Fruit fly (Drosophila melanogaster) whole organism, adult: ENCODE measurements around the gene CG3009.

ENCODE experiments used
- CG11617 ChIP-seq: fragments of 200-800 bp; sonication (Bioruptor generic); optimal IDR thresholded peaks from 2 replicates; lab custom pipeline; 2017; ENCODE audit warnings: mild to moderate bottlenecking, missing biosample characterization, missing genetic modification reagents, missing genetic modification characterization
- CG12768 ChIP-seq: fragments of 200-800 bp; sonication (Bioruptor generic); optimal IDR thresholded peaks from 2 replicates; lab custom pipeline; 2017; ENCODE audit warnings: missing biosample characterization, missing genetic modification characterization, mild to moderate bottlenecking, moderate library complexity, missing genetic modification reagents
- CG14711 ChIP-seq: fragments of 200-800 bp; sonication (Bioruptor generic); optimal IDR thresholded peaks from 2 replicates; lab custom pipeline; 2018; ENCODE audit warnings: missing biosample characterization, mild to moderate bottlenecking, missing genetic modification characterization, moderate library complexity
- CG1620 ChIP-seq: fragments of 200-800 bp; sonication (Bioruptor generic); optimal IDR thresholded peaks from 2 replicates; lab custom pipeline; 2016; ENCODE audit warnings: missing biosample characterization, missing genetic modification characterization
- CG33017 ChIP-seq: fragments of 200-800 bp; sonication (Bioruptor generic); optimal IDR thresholded peaks from 2 replicates; lab custom pipeline; 2018; ENCODE audit warnings: missing biosample characterization, mild to moderate bottlenecking, missing genetic modification characterization, moderate library complexity
- CG5204 ChIP-seq: fragments of 200-800 bp; sonication (Bioruptor generic); optimal IDR thresholded peaks from 2 replicates; lab custom pipeline; 2016; ENCODE audit warnings: missing biosample characterization, missing genetic modification characterization
- CG7045 ChIP-seq: fragments of 200-800 bp; sonication (Bioruptor generic); optimal IDR thresholded peaks from 2 replicates; lab custom pipeline; 2017; ENCODE audit warnings: missing biosample characterization, mild to moderate bottlenecking, missing genetic modification characterization
- CG7101 ChIP-seq: fragments of 200-800 bp; sonication (Bioruptor generic); optimal IDR thresholded peaks from 2 replicates; lab custom pipeline; 2018; ENCODE audit warnings: missing biosample characterization, mild to moderate bottlenecking, missing genetic modification characterization, moderate library complexity
- Clk ChIP-seq: fragments of 200-800 bp; sonication (Bioruptor generic); optimal IDR thresholded peaks from 2 replicates; lab custom pipeline; 2017; ENCODE audit warnings: missing biosample characterization, missing genetic modification characterization
- Crg-1 ChIP-seq: fragments of 200-800 bp; sonication (Bioruptor generic); optimal IDR thresholded peaks from 2 replicates; lab custom pipeline; 2016; ENCODE audit warnings: missing biosample characterization, missing genetic modification characterization
- Hr96 ChIP-seq: fragments of 200-800 bp; sonication (Bioruptor generic); optimal IDR thresholded peaks from 2 replicates; lab custom pipeline; 2016; ENCODE audit warnings: missing biosample characterization, missing genetic modification characterization
- Mnt ChIP-seq: fragments of 200-800 bp; sonication (Bioruptor generic); optimal IDR thresholded peaks from 2 replicates; lab custom pipeline; 2016; ENCODE audit warnings: missing biosample characterization, mild to moderate bottlenecking, missing genetic modification characterization
- bab1 ChIP-seq: fragments of 200-800 bp; sonication (Bioruptor generic); optimal IDR thresholded peaks from 3 replicates; lab custom pipeline; 2019; ENCODE audit warnings: missing biosample characterization, mild to moderate bottlenecking, missing genetic modification characterization, moderate library complexity
- cic ChIP-seq: fragments of 200-800 bp; sonication (Bioruptor generic); optimal IDR thresholded peaks from 2 replicates; lab custom pipeline; 2017; ENCODE audit warnings: missing biosample characterization, mild to moderate bottlenecking, missing genetic modification characterization, moderate library complexity
- cnc ChIP-seq, 2 experiments: fragments of >200 bp; optimal IDR thresholded peaks; 2 replicates each; lab custom pipeline; 2017
- kay ChIP-seq: fragments of 200-800 bp; sonication (Bioruptor generic); peaks from one replicate; lab custom pipeline; 2016; ENCODE audit warnings: missing biosample characterization, missing genetic modification characterization, borderline replicate concordance
- ovo ChIP-seq: fragments of 200-800 bp; sonication (Bioruptor generic); optimal IDR thresholded peaks from 2 replicates; lab custom pipeline; 2016; ENCODE audit warnings: missing biosample characterization, missing genetic modification characterization
- pad ChIP-seq: fragments of 200-800 bp; sonication (Bioruptor generic); optimal IDR thresholded peaks from 3 replicates; lab custom pipeline; 2017; ENCODE audit warnings: missing biosample characterization, missing genetic modification characterization, mild to moderate bottlenecking, moderate library complexity, missing genetic modification reagents
- tj ChIP-seq: fragments of 200-800 bp; sonication (Bioruptor generic); optimal IDR thresholded peaks from 3 replicates; lab custom pipeline; 2017; ENCODE audit warnings: missing biosample characterization, mild to moderate bottlenecking, missing genetic modification characterization, moderate library complexity
- toe ChIP-seq: fragments of 200-800 bp; sonication (Bioruptor generic); optimal IDR thresholded peaks from 2 replicates; lab custom pipeline; 2016; ENCODE audit warnings: missing biosample characterization, missing genetic modification characterization

Gene CG3009

DNA sequence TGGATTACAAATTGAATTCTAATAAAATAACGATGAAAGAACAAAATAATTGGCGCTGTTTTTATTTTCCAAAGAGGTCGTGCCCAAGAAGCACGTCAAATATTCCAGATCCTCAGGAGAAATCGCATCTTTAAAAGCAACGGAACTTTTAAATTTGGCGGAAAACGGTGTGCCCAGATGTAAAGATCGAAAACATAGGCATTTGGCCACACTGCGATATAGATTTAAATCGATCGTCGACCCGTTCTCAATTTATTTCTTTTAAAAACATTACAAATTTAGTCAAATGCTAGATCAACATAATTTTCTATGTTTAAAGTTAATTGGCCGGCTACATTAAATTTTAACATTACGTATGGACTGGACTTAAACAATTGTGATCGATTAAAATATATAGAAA is 39.3 kb downstream of the CG3009 start:
- TF ChIP-seq CG7045 (GFP tag; lab: Kevin White, UChicago) (no peak), cic (GFP tag; lab: Kevin White, UChicago) (no peak), toe (GFP tag; lab: Kevin White, UChicago) (no peak)

dm6 chrX:4618869-4619268 is 47.6 kb downstream of the CG3009 start:
- TF ChIP-seq CG5204 (GFP tag; lab: Kevin White, UChicago), result no peak
- TF ChIP-seq Clk (GFP tag; lab: Kevin White, UChicago), result no peak
- TF ChIP-seq bab1 (GFP tag; lab: Kevin White, UChicago), result no peak
- TF ChIP-seq CG33017 (tag; lab: Kevin White, UChicago), result no peak
- no peak for TF ChIP-seq toe (GFP tag; lab: Kevin White, UChicago)
- TF ChIP-seq cnc (optimal IDR thresholded peaks at IDR 0.05; lab: Kevin White, UChicago), result no peak
- no peak for TF ChIP-seq Mnt
- no peak for TF ChIP-seq tj (GFP tag; lab: Kevin White, UChicago)
- no peak for TF ChIP-seq CG11617 (GFP tag; lab: Kevin White, UChicago)
- TF ChIP-seq CG14711 (tag; lab: Kevin White, UChicago), result no peak
- no peak for TF ChIP-seq CG7045 (GFP tag; lab: Kevin White, UChicago)
- TF ChIP-seq CG12768 (GFP tag; lab: Kevin White, UChicago), result no peak
- no peak for TF ChIP-seq Crg-1
- no peak for TF ChIP-seq ovo
- no peak for TF ChIP-seq cic (GFP tag; lab: Kevin White, UChicago)
- no peak for TF ChIP-seq kay (GFP tag; lab: Kevin White, UChicago)
- TF ChIP-seq CG1620 (GFP tag; lab: Kevin White, UChicago), result no peak

dm6 chrX:4616865-4617669 is 49.4 kb downstream of the CG3009 start, which contains the start of gene peb:
Gene peb (plus strand): TSS chrX:4617564.
- TF ChIP-seq CG7045 (GFP tag; lab: Kevin White, UChicago) (no peak), CG33017 (tag; lab: Kevin White, UChicago) (no peak), Mnt (peak; percentile 92), CG12768 (GFP tag; lab: Kevin White, UChicago) (no peak), bab1 (GFP tag; lab: Kevin White, UChicago) (peak; percentile 63), Clk (GFP tag; lab: Kevin White, UChicago) (no peak), Crg-1 (no peak), CG14711 (tag; lab: Kevin White, UChicago) (no peak), CG7101 (tag; lab: Kevin White, UChicago) (no peak), pad (GFP tag; lab: Kevin White, UChicago) (peak; percentile 14), cic (GFP tag; lab: Kevin White, UChicago) (no peak), CG11617 (GFP tag; lab: Kevin White, UChicago) (no peak), kay (GFP tag; lab: Kevin White, UChicago) (no peak), toe (GFP tag; lab: Kevin White, UChicago) (no peak), CG1620 (GFP tag; lab: Kevin White, UChicago) (no peak), cnc (optimal IDR thresholded peaks at IDR 0.05; lab: Kevin White, UChicago) (no peak), CG5204 (GFP tag; lab: Kevin White, UChicago) (no peak), tj (GFP tag; lab: Kevin White, UChicago) (peak; percentile 36), Hr96 (peak; percentile 21), ovo (no peak)

dm6 chrX:4615684-4616292 is 50.7 kb downstream of the CG3009 start:
- TF ChIP-seq ovo (no peak), bab1 (GFP tag; lab: Kevin White, UChicago) (peak; percentile 76)

DNA sequence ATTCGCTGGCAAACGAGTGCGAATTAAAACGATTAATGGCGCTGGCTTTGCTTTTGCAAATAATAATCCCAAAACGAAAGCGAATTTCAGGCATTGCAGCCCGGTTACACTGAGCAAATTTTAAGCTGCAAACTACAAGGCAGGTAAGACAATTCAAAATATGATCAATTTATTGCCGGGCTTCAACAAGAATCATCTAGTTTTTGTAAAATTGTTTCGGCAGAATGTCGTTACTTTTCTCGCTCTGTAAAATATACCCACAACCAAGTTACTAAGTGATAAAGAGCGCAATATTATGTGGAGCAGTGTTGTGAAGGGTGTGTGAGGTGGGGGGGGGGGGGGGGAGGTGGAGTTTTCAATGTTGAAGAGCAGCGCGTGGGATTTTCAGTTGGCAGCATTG is 51.6 kb downstream of the CG3009 start:
- no peak for TF ChIP-seq toe (GFP tag; lab: Kevin White, UChicago)
- TF ChIP-seq Crg-1, result no peak
- TF ChIP-seq bab1 (GFP tag; lab: Kevin White, UChicago), result peak; percentile 8
- no peak for TF ChIP-seq Hr96

DNA sequence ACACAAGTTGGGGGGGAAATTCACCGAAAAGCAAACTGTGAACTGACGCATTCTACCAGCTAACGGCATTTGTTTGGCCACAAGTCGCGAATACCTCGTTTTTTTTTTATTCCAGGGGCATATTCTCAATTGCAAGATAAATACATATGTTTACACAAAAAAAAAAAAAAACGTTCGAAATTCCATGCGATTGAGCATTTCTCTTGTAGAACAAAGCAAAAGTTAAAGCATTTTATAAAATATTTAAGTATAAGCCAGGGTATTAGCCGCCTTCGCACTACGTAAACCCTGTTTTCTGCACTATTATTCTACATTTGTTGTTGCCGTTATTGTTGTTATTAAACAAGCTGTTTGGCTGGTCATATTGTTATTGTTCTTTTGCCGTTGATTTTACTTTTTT is 52.2 kb downstream of the CG3009 start:
- no peak for TF ChIP-seq cic (GFP tag; lab: Kevin White, UChicago)
- TF ChIP-seq Hr96, result peak; percentile 59
- no peak for TF ChIP-seq cnc (optimal IDR thresholded peaks at IDR 0.05; lab: Kevin White, UChicago)
- TF ChIP-seq Clk (GFP tag; lab: Kevin White, UChicago), result no peak
- no peak for TF ChIP-seq CG7045 (GFP tag; lab: Kevin White, UChicago)
- TF ChIP-seq toe (GFP tag; lab: Kevin White, UChicago), result no peak
- no peak for TF ChIP-seq CG5204 (GFP tag; lab: Kevin White, UChicago)
- no peak for TF ChIP-seq Crg-1
- TF ChIP-seq kay (GFP tag; lab: Kevin White, UChicago), result no peak
- TF ChIP-seq CG11617 (GFP tag; lab: Kevin White, UChicago), result no peak
- TF ChIP-seq ovo, result no peak
- TF ChIP-seq CG14711 (tag; lab: Kevin White, UChicago), result peak; percentile 65
- no peak for TF ChIP-seq CG1620 (GFP tag; lab: Kevin White, UChicago)
- TF ChIP-seq Mnt, result no peak
- peak; percentile 64 for TF ChIP-seq CG7101 (tag; lab: Kevin White, UChicago)
- no peak for TF ChIP-seq pad (GFP tag; lab: Kevin White, UChicago)
- TF ChIP-seq bab1 (GFP tag; lab: Kevin White, UChicago), result peak; percentile 73
- TF ChIP-seq CG33017 (tag; lab: Kevin White, UChicago), result no peak
- no peak for TF ChIP-seq CG12768 (GFP tag; lab: Kevin White, UChicago)
